Worm (Caenorhabditis elegans) whole organism, L4/young adult: ENCODE measurements around the gene F09C8.2.

Experiments used
- W03F9.2 ChIP-seq: fragments of 150-350 bp; optimal IDR thresholded peaks from 2 replicates; lab custom pipeline; 2014; ENCODE audit warnings: missing biosample characterization, missing genetic modification characterization
- dao-5 ChIP-seq: sonication (generic microtip); optimal IDR thresholded peaks from 2 replicates; lab custom pipeline; 2016; ENCODE audit warnings: missing genotype, missing genetic modification characterization, moderate library complexity, missing compliant biosample characterization
- him-1 ChIP-seq: sonication (generic microtip); optimal IDR thresholded peaks from 2 replicates; lab custom pipeline; 2016; ENCODE audit warnings: missing genotype, missing genetic modification reagents, missing genetic modification characterization, missing compliant biosample characterization

Gene F09C8.2

ce11 chrX:16153744-16154143, 6.9 kb upstream of the F09C8.2 start:
- no peak for TF ChIP-seq dao-5 (tag; lab: Kevin White, UChicago)
- TF ChIP-seq him-1 (tag; lab: Kevin White, UChicago), result no peak
- no peak for TF ChIP-seq W03F9.2 (tag; lab: Kevin White, UChicago)

- TF ChIP-seq him-1 (tag; lab: Kevin White, UChicago) (no peak), W03F9.2 (tag; lab: Kevin White, UChicago) (no peak)
Observed at ce11 chrX:16151302-16151701, 4.5 kb upstream of the F09C8.2 start.

- TF ChIP-seq W03F9.2 (tag; lab: Kevin White, UChicago) (no peak), dao-5 (tag; lab: Kevin White, UChicago) (no peak), him-1 (tag; lab: Kevin White, UChicago) (no peak)
Observed at ce11 chrX:16150153-16150552, 3.3 kb upstream of the F09C8.2 start.

DNA sequence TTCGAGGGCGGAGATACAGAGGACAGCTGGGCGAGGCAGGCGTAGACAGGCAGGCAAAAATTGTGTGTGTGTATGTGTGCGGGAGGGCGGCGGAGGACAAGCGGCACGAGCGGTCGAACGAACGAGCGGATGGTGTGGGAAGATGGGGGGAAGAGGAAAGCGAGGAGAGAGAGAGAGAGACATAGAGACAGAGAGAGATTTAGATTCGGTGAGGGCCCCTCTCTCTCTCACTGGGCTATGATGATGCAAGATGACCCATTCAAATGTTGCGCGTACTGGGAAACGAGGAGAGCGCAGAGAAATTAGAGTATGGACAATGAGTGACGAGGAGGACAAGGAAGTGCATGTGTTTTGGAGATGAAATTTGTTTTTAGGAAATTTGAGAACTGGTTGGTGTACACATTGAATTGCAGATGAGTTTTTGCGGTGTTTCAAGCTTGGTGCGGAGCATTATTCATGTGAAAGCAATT, 941 bp upstream of the F09C8.2 start:
- TF ChIP-seq W03F9.2 (tag; lab: Kevin White, UChicago) (no peak), dao-5 (tag; lab: Kevin White, UChicago) (no peak), him-1 (tag; lab: Kevin White, UChicago) (peak; percentile 78)

ce11 chrX:16145244-16145643, 1.6 kb downstream of the F09C8.2 start:
- TF ChIP-seq W03F9.2 (tag; lab: Kevin White, UChicago), result no peak
- no peak for TF ChIP-seq dao-5 (tag; lab: Kevin White, UChicago)
- no peak for TF ChIP-seq him-1 (tag; lab: Kevin White, UChicago)

ce11 chrX:16144584-16144983, 2.2 kb downstream of the F09C8.2 start:
- TF ChIP-seq W03F9.2 (tag; lab: Kevin White, UChicago) (no peak), dao-5 (tag; lab: Kevin White, UChicago) (no peak), him-1 (tag; lab: Kevin White, UChicago) (no peak)

DNA sequence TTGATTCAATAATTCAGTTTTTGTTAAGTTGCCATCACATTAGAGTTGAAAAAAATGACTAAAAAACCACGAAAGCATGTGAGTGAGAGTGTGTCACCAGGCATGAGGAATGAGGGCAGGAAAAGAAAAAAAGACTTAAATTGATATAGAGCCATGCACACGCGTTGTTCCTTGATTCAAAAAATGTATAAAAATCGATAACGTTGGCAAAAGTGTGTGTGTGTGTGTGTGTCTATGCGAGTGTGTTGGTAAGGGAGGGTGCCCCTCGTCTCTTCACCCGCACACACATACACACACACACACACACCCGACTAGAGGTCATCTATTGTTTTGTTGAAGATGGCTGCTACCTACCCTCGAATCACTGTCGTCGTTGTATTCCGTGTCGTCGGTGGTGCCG, 3.0 kb downstream of the F09C8.2 start:
- no peak for TF ChIP-seq W03F9.2 (tag; lab: Kevin White, UChicago)
- no peak for TF ChIP-seq him-1 (tag; lab: Kevin White, UChicago)
- TF ChIP-seq dao-5 (tag; lab: Kevin White, UChicago), result no peak

DNA sequence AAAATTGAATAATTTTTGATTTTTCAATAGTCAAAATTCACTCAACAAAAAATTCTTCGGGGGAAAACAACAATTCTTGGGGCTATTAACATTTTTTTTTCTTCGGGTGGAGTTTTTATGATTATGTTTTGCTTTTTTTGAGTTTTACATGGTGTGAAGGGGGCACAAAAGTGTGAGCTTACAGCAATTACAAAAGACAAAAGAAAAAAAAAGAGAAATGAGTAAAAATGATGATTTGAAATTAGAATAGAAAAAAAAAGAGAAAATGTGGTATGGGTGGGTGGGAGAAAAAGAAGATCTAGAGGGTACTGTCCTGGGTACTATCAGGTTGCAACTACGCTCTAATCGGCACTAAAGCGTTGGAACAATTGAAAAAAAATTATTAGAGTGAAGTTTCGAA, 6.0 kb downstream of the F09C8.2 start:
- TF ChIP-seq dao-5 (tag; lab: Kevin White, UChicago) (no peak), him-1 (tag; lab: Kevin White, UChicago) (no peak), W03F9.2 (tag; lab: Kevin White, UChicago) (no peak)

- TF ChIP-seq him-1 (tag; lab: Kevin White, UChicago) (peak; percentile 2), dao-5 (tag; lab: Kevin White, UChicago) (no peak)
Observed at ce11 chrX:16133815-16134214, 13.0 kb downstream of the F09C8.2 start.

DNA sequence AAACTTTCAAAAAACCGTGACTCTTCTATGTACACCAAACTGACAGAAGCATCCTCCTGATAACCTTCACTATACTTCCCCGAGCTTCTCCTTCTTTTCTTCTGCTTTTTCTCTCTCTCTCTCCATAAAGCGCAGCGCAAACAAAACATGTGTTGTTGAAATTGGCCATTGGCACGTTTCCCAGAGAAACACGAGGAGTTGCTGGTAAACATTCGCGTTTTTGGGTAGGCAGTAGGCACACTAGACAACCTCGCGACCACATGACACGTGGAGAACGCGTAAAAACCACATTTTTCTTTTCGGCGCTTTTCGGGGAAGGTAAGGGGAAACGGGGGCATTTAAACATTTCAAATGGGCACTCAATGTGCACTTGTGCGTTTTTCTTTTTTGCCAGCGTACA, 15.8 kb downstream of the F09C8.2 start:
- no peak for TF ChIP-seq dao-5 (tag; lab: Kevin White, UChicago)
- TF ChIP-seq W03F9.2 (tag; lab: Kevin White, UChicago), result no peak
- no peak for TF ChIP-seq him-1 (tag; lab: Kevin White, UChicago)

- TF ChIP-seq him-1 (tag; lab: Kevin White, UChicago) (no peak), W03F9.2 (tag; lab: Kevin White, UChicago) (no peak), dao-5 (tag; lab: Kevin White, UChicago) (no peak)
Observed at ce11 chrX:16130213-16130612, 16.6 kb downstream of the F09C8.2 start.

DNA sequence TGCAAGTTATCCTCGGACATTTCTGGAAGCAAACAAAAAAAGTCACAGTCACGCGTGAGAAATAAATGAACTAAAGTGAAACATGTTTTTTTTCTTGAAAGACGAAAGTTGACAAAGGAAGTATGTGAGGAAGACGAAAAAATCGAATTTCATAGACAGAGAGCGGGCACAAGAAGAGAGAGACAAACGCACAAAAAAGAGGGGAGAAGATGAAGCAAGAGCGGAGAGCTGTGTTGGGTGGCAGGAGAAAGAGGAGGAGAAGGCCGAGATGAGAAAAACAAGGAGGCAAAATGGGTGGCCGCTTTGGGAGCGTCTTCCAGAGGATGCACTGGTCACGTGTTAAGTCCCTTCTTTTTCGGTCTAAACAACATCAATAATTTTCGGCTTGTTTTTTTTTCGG, 18.0 kb downstream of the F09C8.2 start, which contains the start of gene ZK1073.1:
Gene ZK1073.1 (minus strand): TSS at position 72 of the 400 bp plus-strand sequence.
- TF ChIP-seq W03F9.2 (tag; lab: Kevin White, UChicago) (no peak), him-1 (tag; lab: Kevin White, UChicago) (no peak), dao-5 (tag; lab: Kevin White, UChicago) (no peak)

ce11 chrX:16124794-16125193, 22.0 kb downstream of the F09C8.2 start:
- TF ChIP-seq W03F9.2 (tag; lab: Kevin White, UChicago), result no peak
- no peak for TF ChIP-seq him-1 (tag; lab: Kevin White, UChicago)
- no peak for TF ChIP-seq dao-5 (tag; lab: Kevin White, UChicago)

DNA sequence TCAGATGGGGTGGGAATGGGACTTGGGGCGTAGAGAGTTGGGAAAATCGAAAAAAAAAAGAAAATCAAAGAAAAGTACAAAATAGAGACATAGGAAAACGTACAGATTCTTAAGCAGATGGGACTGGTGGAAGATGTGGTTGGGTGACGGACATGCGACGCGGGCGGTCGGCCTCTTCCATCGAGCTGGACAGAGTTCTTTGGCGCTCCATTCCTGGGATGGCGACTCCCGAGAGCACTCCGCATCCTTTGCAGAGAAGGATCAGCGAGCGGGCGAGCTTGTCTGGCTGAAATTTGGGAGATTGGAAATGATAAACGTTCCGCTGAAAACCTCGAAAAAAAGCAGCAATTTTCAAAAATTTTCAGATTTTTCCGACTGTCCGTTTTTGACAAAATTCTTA, 22.5 kb downstream of the F09C8.2 start:
- no peak for TF ChIP-seq him-1 (tag; lab: Kevin White, UChicago)
- TF ChIP-seq dao-5 (tag; lab: Kevin White, UChicago), result no peak
- TF ChIP-seq W03F9.2 (tag; lab: Kevin White, UChicago), result no peak
